Worm (Caenorhabditis elegans): ENCODE results near the gene pgph-3.

ce11 chrV:5774137-5774536 is 10.5 kb upstream of the pgph-3 start:
- TF ChIP-seq zag-1 (tag; optimal IDR thresholded peaks at IDR 0.05) (no peak), mep-1 (tag; optimal IDR thresholded peaks at IDR 0.05) (no peak), alr-1 (tag; optimal IDR thresholded peaks at IDR 0.05; ENCODE audit: borderline replicate concordance) (no peak), unc-62 (GFP tag; optimal IDR thresholded peaks at IDR 0.05) (no peak), lin-13 (GFP tag; optimal IDR thresholded peaks at IDR 0.05) (no peak), ama-1 (optimal IDR thresholded peaks at IDR 0.05) (no peak), nhr-237 (tag; optimal IDR thresholded peaks at IDR 0.05) (no peak), rnt-1 (tag; optimal IDR thresholded peaks at IDR 0.05) (no peak), Y116A8C.19 (tag; optimal IDR thresholded peaks at IDR 0.05; ENCODE audit: borderline replicate concordance) (no peak), lir-3 (tag; optimal IDR thresholded peaks at IDR 0.05; ENCODE audit: poor library complexity) (no peak), unc-130 (tag; optimal IDR thresholded peaks at IDR 0.05) (no peak), zip-4 (GFP tag; optimal IDR thresholded peaks at IDR 0.05) (no peak), egl-13 (tag; optimal IDR thresholded peaks at IDR 0.05) (no peak)

Measured in whole organism, L1 larva.